Worm (Caenorhabditis elegans) whole organism, late embryonic: Measurements from ENCODE around the gene stc-1.

Experiments used
- F13H6.1 ChIP-seq: sonication (generic microtip); optimal IDR thresholded peaks from 2 replicates; lab custom pipeline; 2016; ENCODE audit warnings: missing genetic modification characterization, missing compliant biosample characterization
- ceh-18 ChIP-seq: sonication (generic microtip); optimal IDR thresholded peaks from 2 replicates; lab custom pipeline; 2016; ENCODE audit warnings: missing genetic modification characterization, missing compliant biosample characterization
- ceh-19 ChIP-seq: fragments of 200-800 bp; sonication (Bioruptor generic); optimal IDR thresholded peaks from 2 replicates; lab custom pipeline; 2018; ENCODE audit warnings: mild to moderate bottlenecking, missing genetic modification characterization, missing compliant biosample characterization
- ceh-31 ChIP-seq: sonication (generic microtip); optimal IDR thresholded peaks from 2 replicates; lab custom pipeline; 2016; ENCODE audit warnings: missing genetic modification characterization, missing compliant biosample characterization
- nhr-11 ChIP-seq: fragments of 150-350 bp; optimal IDR thresholded peaks from 2 replicates; lab custom pipeline; 2014; ENCODE audit warnings: missing biosample characterization, missing genetic modification characterization
- pqm-1 ChIP-seq: sonication (generic microtip); optimal IDR thresholded peaks from 2 replicates; lab custom pipeline; 2016; ENCODE audit warnings: missing genetic modification characterization, missing compliant biosample characterization
- unc-86 ChIP-seq: sonication (generic microtip); optimal IDR thresholded peaks from 2 replicates; lab custom pipeline; 2016; ENCODE audit warnings: missing genetic modification characterization, missing compliant biosample characterization
- ztf-16 ChIP-seq: sonication (generic microtip); optimal IDR thresholded peaks from 2 replicates; lab custom pipeline; 2017; ENCODE audit warnings: missing genetic modification characterization, missing compliant biosample characterization

- TF ChIP-seq ceh-31 (no peak), nhr-11 (tag; lab: Kevin White, UChicago) (no peak), ceh-18 (tag; lab: Kevin White, UChicago) (no peak), ceh-19 (no peak), ztf-16 (no peak), F13H6.1 (no peak), unc-86 (tag; lab: Kevin White, UChicago) (no peak), pqm-1 (tag; lab: Kevin White, UChicago) (no peak)
Observed at ce11 chrII:8551100-8551499, 14.8 kb downstream of the stc-1 start.
